Worm (Caenorhabditis elegans): Measurements from ENCODE around the gene sel-8.

sel-8 gene

ce11 chrIII:3612882-3613479, 14.0 kb downstream of the sel-8 start:
- TF ChIP-seq dpl-1 (GFP tag; optimal IDR thresholded peaks at IDR 0.05) (peak in 1 of 3 experiments; percentile 4), tbx-2 (tag; optimal IDR thresholded peaks at IDR 0.05) (no peak), efl-1 (optimal IDR thresholded peaks at IDR 0.05) (no peak), efl-1 (GFP tag; optimal IDR thresholded peaks at IDR 0.05 in 1 of 2) (peak in 1 of 2 experiments; percentile 24)

- TF ChIP-seq ets-5 (GFP tag; IDR thresholded peaks at IDR 0.05) (no peak), dsc-1 (tag; optimal IDR thresholded peaks at IDR 0.05) (no peak), C16A3.4 (tag; optimal IDR thresholded peaks at IDR 0.05) (no peak), ceh-88 (GFP tag; IDR thresholded peaks at IDR 0.05) (no peak), pqm-1 (tag; optimal IDR thresholded peaks at IDR 0.05) (no peak), mab-9 (GFP tag; IDR thresholded peaks at IDR 0.05) (no peak), nhr-47 (tag; optimal IDR thresholded peaks at IDR 0.05) (no peak), zag-1 (tag; optimal IDR thresholded peaks at IDR 0.05) (no peak), lin-13 (GFP tag; optimal IDR thresholded peaks at IDR 0.05) (no peak), vab-15 (tag; optimal IDR thresholded peaks at IDR 0.05) (no peak), C04F5.9 (tag; optimal IDR thresholded peaks at IDR 0.05) (no peak), sox-4 (tag; optimal IDR thresholded peaks at IDR 0.05) (no peak), nhr-237 (tag; optimal IDR thresholded peaks at IDR 0.05) (no peak), irx-1 (tag; optimal IDR thresholded peaks at IDR 0.05) (no peak), grh-1 (GFP tag; IDR thresholded peaks at IDR 0.05) (no peak)
Observed at ce11 chrIII:3612387-3612786, 14.6 kb downstream of the sel-8 start.

- TF ChIP-seq mdl-1 (tag; optimal IDR thresholded peaks at IDR 0.05) (no peak), nhr-76 (tag; optimal IDR thresholded peaks at IDR 0.05) (no peak), nhr-90 (tag; optimal IDR thresholded peaks at IDR 0.05; ENCODE audit: poor library complexity) (no peak), ama-1 (optimal IDR thresholded peaks at IDR 0.05) (no peak), blmp-1 (tag; optimal IDR thresholded peaks at IDR 0.05) (no peak), mef-2 (tag; optimal IDR thresholded peaks at IDR 0.05) (no peak), nhr-84 (tag; optimal IDR thresholded peaks at IDR 0.05) (no peak)
Observed at ce11 chrIII:3605681-3606080, 21.3 kb downstream of the sel-8 start.

- no peak for TF ChIP-seq nhr-90 (tag; optimal IDR thresholded peaks at IDR 0.05; ENCODE audit: poor library complexity)
- TF ChIP-seq nhr-12 (tag; optimal IDR thresholded peaks at IDR 0.05) = no peak
- no peak for TF ChIP-seq unc-86 (tag; optimal IDR thresholded peaks at IDR 0.05)
- TF ChIP-seq mdl-1 (tag; optimal IDR thresholded peaks at IDR 0.05) = peak in 1 of 2 experiments; percentile 1
- no peak for TF ChIP-seq aly-2 (tag; optimal IDR thresholded peaks at IDR 0.05)
- TF ChIP-seq pag-3 (tag; optimal IDR thresholded peaks at IDR 0.05; ENCODE audit: borderline replicate concordance, insufficient read depth) = peak; percentile 23
- TF ChIP-seq sox-4 (tag; optimal IDR thresholded peaks at IDR 0.05) = no peak
- no peak for TF ChIP-seq ztf-11 (tag; optimal IDR thresholded peaks at IDR 0.05)
- peak in 1 of 2 experiments; percentile 10 for TF ChIP-seq efl-1 (optimal IDR thresholded peaks at IDR 0.05)
- TF ChIP-seq efl-1 (GFP tag; optimal IDR thresholded peaks at IDR 0.05 in 1 of 2) = peak in 1 of 2 experiments; percentile 90
- TF ChIP-seq snu-23 (GFP tag; optimal IDR thresholded peaks at IDR 0.05) = peak; percentile 41
- TF ChIP-seq elt-2 (tag; optimal IDR thresholded peaks at IDR 0.05) = no peak
- TF ChIP-seq rnt-1 (tag; optimal IDR thresholded peaks at IDR 0.05) = peak; percentile 54
- TF ChIP-seq tbx-2 (tag; optimal IDR thresholded peaks at IDR 0.05) = peak; percentile 4
- TF ChIP-seq nhr-47 (tag; optimal IDR thresholded peaks at IDR 0.05) = no peak
- TF ChIP-seq nhr-71 (tag; optimal IDR thresholded peaks at IDR 0.05) = peak; percentile 55
- peak; percentile 21; the same call in 1 of the 2 replicates for TF ChIP-seq nhr-19 (GFP tag; conservative IDR thresholded peaks at IDR 0.05)
- peak; percentile 73 for TF ChIP-seq lin-14 (GFP tag; optimal IDR thresholded peaks at IDR 0.05)
- TF ChIP-seq lsy-2 (tag; optimal IDR thresholded peaks at IDR 0.05) = peak; percentile 15 to 24
Observed at ce11 chrIII:3601271-3601670, 25.7 kb downstream of the sel-8 start.
